Worm (Caenorhabditis elegans): ENCODE measurements around the gene sri-26.
"Not testable (repeated sequence)": the region's sequence is repeated elsewhere in the genome, so short reads cannot be mapped to it uniquely, and the experiment has no call there.

sri-26 gene

ce11 chrV:15193909-15194308 is 21.4 kb upstream of the sri-26 start, which contains the start of gene Y75B12B.13:
Gene Y75B12B.13 (minus strand): TSS chrV:15194009.
- TF ChIP-seq him-1 (tag; optimal IDR thresholded peaks at IDR 0.05) = no peak
- no peak for TF ChIP-seq W03F9.2 (tag; optimal IDR thresholded peaks at IDR 0.05)
- no peak for TF ChIP-seq dao-5 (tag; optimal IDR thresholded peaks at IDR 0.05)

ce11 chrV:15197955-15198354 is 17.3 kb upstream of the sri-26 start, which contains the start of gene srw-1:
Gene srw-1 (plus strand): TSS chrV:15198255.
- TF ChIP-seq dao-5 (tag; optimal IDR thresholded peaks at IDR 0.05) = no peak
- TF ChIP-seq W03F9.2 (tag; optimal IDR thresholded peaks at IDR 0.05) = no peak
- no peak for TF ChIP-seq him-1 (tag; optimal IDR thresholded peaks at IDR 0.05)

ce11 chrV:15199768-15200167 is 15.5 kb upstream of the sri-26 start, which contains the start of gene Y75B12B.10:
Gene Y75B12B.10 (plus strand): TSS chrV:15200068.
- TF ChIP-seq dao-5 (tag; optimal IDR thresholded peaks at IDR 0.05) = no peak
- TF ChIP-seq him-1 (tag; optimal IDR thresholded peaks at IDR 0.05) = no peak
- no peak for TF ChIP-seq W03F9.2 (tag; optimal IDR thresholded peaks at IDR 0.05)

- not testable (repeated sequence) for TF ChIP-seq dao-5, W03F9.2, him-1 (tag; optimal IDR thresholded peaks at IDR 0.05)
These were observed 7.6 kb upstream of the sri-26 start, which contains the start of gene C41G6.12 for ce11 chrV:15207681-15208080. Gene C41G6.12 (minus strand): TSS chrV:15207781.

ce11 chrV:15211869-15212268 is 3.4 kb upstream of the sri-26 start, which contains the start of gene sri-24:
Gene sri-24 (plus strand): TSS chrV:15212169.
- TF ChIP-seq dao-5, him-1, W03F9.2 (tag; optimal IDR thresholded peaks at IDR 0.05): not testable (repeated sequence)

ce11 chrV:15216705-15217104 is 1.4 kb downstream of the sri-26 start, which contains the start of gene sri-25:
Gene sri-25 (plus strand): TSS chrV:15217005.
- TF ChIP-seq him-1 (tag; optimal IDR thresholded peaks at IDR 0.05) (no peak), dao-5 (tag; optimal IDR thresholded peaks at IDR 0.05) (no peak), W03F9.2 (tag; optimal IDR thresholded peaks at IDR 0.05) (no peak)

ce11 chrV:15221330-15221729 is 6.1 kb downstream of the sri-26 start, which contains the start of gene irld-25:
Gene irld-25 (plus strand): TSS chrV:15221630.
- TF ChIP-seq dao-5 (tag; optimal IDR thresholded peaks at IDR 0.05) = no peak
- no peak for TF ChIP-seq him-1 (tag; optimal IDR thresholded peaks at IDR 0.05)
- no peak for TF ChIP-seq W03F9.2 (tag; optimal IDR thresholded peaks at IDR 0.05)

ce11 chrV:15223668-15224067 is 8.4 kb downstream of the sri-26 start, which contains the start of gene srw-24:
Gene srw-24 (plus strand): TSS chrV:15223968.
- TF ChIP-seq him-1 (tag; optimal IDR thresholded peaks at IDR 0.05) (no peak), dao-5 (tag; optimal IDR thresholded peaks at IDR 0.05) (no peak), W03F9.2 (tag; optimal IDR thresholded peaks at IDR 0.05) (no peak)

ce11 chrV:15225650-15226049 is 10.4 kb downstream of the sri-26 start, which contains the start of gene srw-14:
Gene srw-14 (plus strand): TSS chrV:15225950.
- no peak for TF ChIP-seq W03F9.2 (tag; optimal IDR thresholded peaks at IDR 0.05)
- TF ChIP-seq him-1 (tag; optimal IDR thresholded peaks at IDR 0.05) = no peak
- no peak for TF ChIP-seq dao-5 (tag; optimal IDR thresholded peaks at IDR 0.05)

ce11 chrV:15226206-15226605 is 10.9 kb downstream of the sri-26 start:
- TF ChIP-seq dao-5 (tag; optimal IDR thresholded peaks at IDR 0.05) = no peak
- no peak for TF ChIP-seq him-1 (tag; optimal IDR thresholded peaks at IDR 0.05)

- TF ChIP-seq him-1 (tag; optimal IDR thresholded peaks at IDR 0.05) = no peak
- TF ChIP-seq dao-5 (tag; optimal IDR thresholded peaks at IDR 0.05) = no peak
- no peak for TF ChIP-seq W03F9.2 (tag; optimal IDR thresholded peaks at IDR 0.05)
These were observed 15.0 kb downstream of the sri-26 start, which contains the start of gene srw-15 for ce11 chrV:15230243-15230642. Gene srw-15 (plus strand): TSS chrV:15230543.

- TF ChIP-seq him-1 (tag; optimal IDR thresholded peaks at IDR 0.05) (no peak), dao-5 (tag; optimal IDR thresholded peaks at IDR 0.05) (no peak), W03F9.2 (tag; optimal IDR thresholded peaks at IDR 0.05) (no peak)
These were observed 16.9 kb downstream of the sri-26 start, which contains the start of gene srw-13 for ce11 chrV:15232200-15232599. Gene srw-13 (plus strand): TSS chrV:15232500.

- TF ChIP-seq dao-5 (tag; optimal IDR thresholded peaks at IDR 0.05) (no peak), him-1 (tag; optimal IDR thresholded peaks at IDR 0.05) (no peak), W03F9.2 (tag; optimal IDR thresholded peaks at IDR 0.05) (no peak)
These were observed 20.4 kb downstream of the sri-26 start, which contains the start of gene nhr-164 for ce11 chrV:15235661-15236060. Gene nhr-164 (minus strand): TSS chrV:15235761.

- no peak for TF ChIP-seq him-1 (tag; optimal IDR thresholded peaks at IDR 0.05)
- TF ChIP-seq W03F9.2 (tag; optimal IDR thresholded peaks at IDR 0.05) = no peak
- no peak for TF ChIP-seq dao-5 (tag; optimal IDR thresholded peaks at IDR 0.05)
These were observed 23.3 kb downstream of the sri-26 start, which contains the start of gene srw-12 for ce11 chrV:15238552-15238951. Gene srw-12 (minus strand): TSS chrV:15238652.

All from whole organism, L4/young adult.